Fruit fly (Drosophila melanogaster): ENCODE data around the gene CG15443.

Gene CG15443

dm6 chr2L:4448582-4449016, 14.6 kb downstream of the CG15443 start, which contains the start of gene MFS18 (continued):
- TF ChIP-seq kni (GFP tag; optimal IDR thresholded peaks at IDR 0.05) (no peak), nmo (GFP tag; optimal IDR thresholded peaks at IDR 0.05) (peak; percentile 98), CG14050 (GFP tag; IDR thresholded peaks at IDR 0.05) (peak; percentile 98), Neu2 (GFP tag; optimal IDR thresholded peaks at IDR 0.05; ENCODE audit: borderline replicate concordance) (peak; percentile 81), shn (GFP tag; optimal IDR thresholded peaks at IDR 0.05) (peak; percentile 69), tna (GFP tag; IDR thresholded peaks at IDR 0.05; ENCODE audit: partially characterized antibody) (peak; percentile 76), CG2889 (GFP tag; IDR thresholded peaks at IDR 0.05) (peak; percentile 97), Sox102F (GFP tag; optimal IDR thresholded peaks at IDR 0.05) (peak; percentile 97), CG2129 (GFP tag; IDR thresholded peaks at IDR 0.05; ENCODE audit: partially characterized antibody) (no peak; the same call in 1 of the 2 replicates), CG6254 (GFP tag; optimal IDR thresholded peaks at IDR 0.05) (peak; percentile 97), CG10209 (GFP tag; optimal IDR thresholded peaks at IDR 0.05) (peak; percentile 97), zfh1 (GFP tag; IDR thresholded peaks at IDR 0.05) (peak; percentile 99), MBD-R2 (GFP tag; IDR thresholded peaks at IDR 0.05) (peak; percentile 98), CG17802 (tag; optimal IDR thresholded peaks at IDR 0.05) (peak; percentile 92), dmrt99B (tag; optimal IDR thresholded peaks at IDR 0.05) (peak; percentile 99), grau (tag; optimal IDR thresholded peaks at IDR 0.05) (peak; percentile 91), CG8944 (GFP tag; optimal IDR thresholded peaks at IDR 0.05) (peak; percentile 74), dmrt11E (tag; optimal IDR thresholded peaks at IDR 0.05) (peak; percentile 95), da (GFP tag; optimal IDR thresholded peaks at IDR 0.05) (peak; percentile 55), CG17612 (GFP tag; IDR thresholded peaks at IDR 0.05) (peak; percentile 98), Abd-B (GFP tag; optimal IDR thresholded peaks at IDR 0.05) (peak; percentile 99), CG12659 (GFP tag; optimal IDR thresholded peaks at IDR 0.05) (peak; percentile 97), CG1603 (tag; optimal IDR thresholded peaks at IDR 0.05) (peak; percentile 91), Sry-β (GFP tag; optimal IDR thresholded peaks at IDR 0.05) (peak; percentile 71), Hr3 (GFP tag; optimal IDR thresholded peaks at IDR 0.05) (peak; percentile 98), odd (GFP tag; optimal IDR thresholded peaks at IDR 0.05) (peak; percentile 85), CG2678 (tag; optimal IDR thresholded peaks at IDR 0.05) (peak; percentile 99), CG14667 (GFP tag; IDR thresholded peaks at IDR 0.05) (peak; percentile 99), HLH3B (GFP tag; IDR thresholded peaks at IDR 0.05) (peak; percentile 99), cad (GFP tag; optimal IDR thresholded peaks at IDR 0.05) (no peak), gro (GFP tag; optimal IDR thresholded peaks at IDR 0.05) (peak; percentile 87), NfI (GFP tag; optimal IDR thresholded peaks at IDR 0.05) (peak; percentile 92), vfl (GFP tag; optimal IDR thresholded peaks at IDR 0.05) (peak; percentile 92), CG18476 (GFP tag; optimal IDR thresholded peaks at IDR 0.05) (peak; percentile 95), CG13424 (tag; optimal IDR thresholded peaks at IDR 0.05) (peak; percentile 92), CG8290 (GFP tag; optimal IDR thresholded peaks at IDR 0.05) (peak; percentile 97), CG8290 (tag; optimal IDR thresholded peaks at IDR 0.05) (peak; percentile 20 to 78), CG32767 (GFP tag; IDR thresholded peaks at IDR 0.05) (peak; percentile 99), CG31441 (GFP tag; IDR thresholded peaks at IDR 0.05) (peak; percentile 99), mld (GFP tag; IDR thresholded peaks at IDR 0.05; ENCODE audit: partially characterized antibody) (peak; percentile 71; the same call in 1 of the 3 replicates), Bteb2 (GFP tag; optimal IDR thresholded peaks at IDR 0.05) (peak; percentile 90), stwl (tag; optimal IDR thresholded peaks at IDR 0.05) (peak; percentile 94), pros (GFP tag; optimal IDR thresholded peaks at IDR 0.05) (no peak), CG8924 (tag; optimal IDR thresholded peaks at IDR 0.05) (peak; percentile 93), CG15479 (GFP tag; optimal IDR thresholded peaks at IDR 0.05) (peak; percentile 2), abd-A (tag; optimal IDR thresholded peaks at IDR 0.05) (no peak), CG18262 (tag; optimal IDR thresholded peaks at IDR 0.05) (peak; percentile 99), ara (GFP tag; IDR thresholded peaks at IDR 0.05) (peak; percentile 99), CG7786 (GFP tag; optimal IDR thresholded peaks at IDR 0.05) (peak; percentile 78), kay (GFP tag; optimal IDR thresholded peaks at IDR 0.05) (peak; percentile 91)

Data from whole organism, embryonic.